Worm (Caenorhabditis elegans): ENCODE results near the gene R12C12.7.

ce11 chrII:6031106-6031505 is 24.7 kb downstream of the R12C12.7 start, which contains the start of gene frpr-16:
- TF ChIP-seq ama-1 (optimal IDR thresholded peaks at IDR 0.05) (no peak), ets-7 (tag; optimal IDR thresholded peaks at IDR 0.05) (no peak), scrt-1 (GFP tag; IDR thresholded peaks at IDR 0.05) (no peak), tbx-37 (GFP tag; conservative IDR thresholded peaks at IDR 0.05) (no peak), aly-1 (tag; optimal IDR thresholded peaks at IDR 0.05) (no peak), hmbx-1 (tag; optimal IDR thresholded peaks at IDR 0.05) (no peak), B0310.2 (tag; optimal IDR thresholded peaks at IDR 0.05) (no peak), flt-1 (GFP tag; IDR thresholded peaks at IDR 0.05) (no peak), pes-1 (GFP tag; IDR thresholded peaks at IDR 0.05) (no peak)
